Fruit fly (Drosophila melanogaster) whole organism, embryonic: ENCODE results near the gene Pat1.
A peak's percentile ranks its signal among the peaks of the same experiment; 100 is the strongest.

Source experiments
- Atf6 ChIP-seq: fragments of 200-800 bp; sonication (Bioruptor generic); IDR thresholded peaks from 2 replicates; pipeline ENCODE4 v1.3.6; 2022; ENCODE audit warnings: missing biosample characterization, missing genetic modification characterization
- C15 ChIP-seq: fragments of 200-800 bp; sonication (Bioruptor generic); IDR thresholded peaks from 3 replicates; pipeline ENCODE4 v1.3.6; 2022; ENCODE audit warnings: missing biosample characterization, missing genetic modification characterization
- CG10209 ChIP-seq: fragments of 200-800 bp; sonication (Bioruptor generic); optimal IDR thresholded peaks from 3 replicates; lab custom pipeline; 2017; ENCODE audit warnings: missing biosample characterization, mild to moderate bottlenecking, missing genetic modification characterization, missing genetic modification reagents
- CG10431 ChIP-seq: fragments of 200-800 bp; sonication (Bioruptor generic); optimal IDR thresholded peaks from 3 replicates; lab custom pipeline; 2018; ENCODE audit warnings: missing biosample characterization, mild to moderate bottlenecking, missing genetic modification characterization
- CG12155 ChIP-seq: fragments of 200-800 bp; sonication (Bioruptor generic); optimal IDR thresholded peaks from 3 replicates; lab custom pipeline; 2016; ENCODE audit warnings: missing biosample characterization, missing genetic modification characterization
- CG12769 ChIP-seq: fragments of 200-800 bp; sonication (Bioruptor generic); optimal IDR thresholded peaks from 2 replicates; lab custom pipeline; 2019; ENCODE audit warnings: missing biosample characterization, mild to moderate bottlenecking, missing genetic modification characterization, moderate library complexity
- CG14667 ChIP-seq: fragments of 200-800 bp; sonication (Bioruptor generic); IDR thresholded peaks from 2 replicates; pipeline ENCODE4 v1.3.6; 2022; ENCODE audit warnings: missing biosample characterization, missing genetic modification characterization
- CG14860 ChIP-seq: fragments of 200-800 bp; sonication (Bioruptor generic); IDR thresholded peaks from 3 replicates; pipeline ENCODE4 v1.3.6; 2022; ENCODE audit warnings: missing biosample characterization, missing genetic modification characterization; ENCODE audit not compliant: partially characterized antibody
- CG1529 ChIP-seq: fragments of 200-800 bp; sonication (Bioruptor generic); optimal IDR thresholded peaks from 3 replicates; lab custom pipeline; 2018; ENCODE audit warnings: missing biosample characterization, missing genetic modification characterization
- CG15696 ChIP-seq: fragments of 200-800 bp; sonication (Bioruptor generic); optimal IDR thresholded peaks from 2 replicates; lab custom pipeline; 2019; ENCODE audit warnings: missing biosample characterization, mild to moderate bottlenecking, missing genetic modification characterization, moderate library complexity
- CG17568 ChIP-seq: fragments of 200-800 bp; sonication (Bioruptor generic); optimal IDR thresholded peaks from 2 replicates; lab custom pipeline; 2018; ENCODE audit warnings: missing biosample characterization, mild to moderate bottlenecking, missing genetic modification characterization, moderate library complexity
- CG1832 ChIP-seq: fragments of 200-800 bp; sonication (Bioruptor generic); optimal IDR thresholded peaks from 2 replicates; lab custom pipeline; 2017; ENCODE audit warnings: missing biosample characterization, mild to moderate bottlenecking, missing genetic modification characterization, inconsistent platforms
- CG31365 ChIP-seq: fragments of 200-800 bp; sonication (Bioruptor generic); optimal IDR thresholded peaks from 2 replicates; lab custom pipeline; 2018; ENCODE audit warnings: missing biosample characterization, mild to moderate bottlenecking, missing genetic modification characterization
- CG31388 ChIP-seq: fragments of 200-800 bp; sonication (Bioruptor generic); optimal IDR thresholded peaks from 2 replicates; lab custom pipeline; 2016; ENCODE audit warnings: missing biosample characterization, missing genetic modification characterization
- CG32532 ChIP-seq: fragments of 200-800 bp; sonication (Bioruptor generic); IDR thresholded peaks from 2 replicates; pipeline ENCODE4 v1.3.6; 2022; ENCODE audit warnings: missing biosample characterization, missing genetic modification characterization
- CG33557 ChIP-seq: fragments of 200-800 bp; sonication (Bioruptor generic); optimal IDR thresholded peaks from 2 replicates; lab custom pipeline; 2019; ENCODE audit warnings: missing biosample characterization, mild to moderate bottlenecking, missing genetic modification characterization, moderate library complexity
- CG34224 ChIP-seq: fragments of 200-800 bp; sonication (Bioruptor generic); IDR thresholded peaks from 3 replicates; pipeline ENCODE4 v1.3.6; 2022; ENCODE audit warnings: missing biosample characterization, missing genetic modification characterization; ENCODE audit not compliant: partially characterized antibody
- CG34376 ChIP-seq: fragments of 200-800 bp; sonication (Bioruptor generic); optimal IDR thresholded peaks from 2 replicates; lab custom pipeline; 2018; ENCODE audit warnings: missing biosample characterization, mild to moderate bottlenecking, missing genetic modification characterization
- CG34422 ChIP-seq: fragments of 200-800 bp; sonication (Bioruptor generic); IDR thresholded peaks from 3 replicates; pipeline ENCODE4 v1.3.6; 2022; ENCODE audit warnings: missing biosample characterization, missing genetic modification characterization
- CG4617 ChIP-seq: fragments of 200-800 bp; sonication (Bioruptor generic); optimal IDR thresholded peaks from 3 replicates; lab custom pipeline; 2016; ENCODE audit warnings: missing biosample characterization, missing genetic modification characterization, borderline replicate concordance
- CG5245 ChIP-seq: fragments of 200-800 bp; sonication (Bioruptor generic); optimal IDR thresholded peaks from 3 replicates; lab custom pipeline; 2016; ENCODE audit warnings: missing biosample characterization, missing genetic modification characterization
- CG6175 ChIP-seq: fragments of 200-800 bp; sonication (Bioruptor generic); IDR thresholded peaks from 3 replicates; pipeline ENCODE4 v1.3.6; 2022; ENCODE audit warnings: missing biosample characterization, missing genetic modification characterization
- CG7372 ChIP-seq: fragments of 200-800 bp; sonication (Bioruptor generic); IDR thresholded peaks from 2 replicates; pipeline ENCODE4 v1.3.6; 2022; ENCODE audit warnings: missing biosample characterization, missing genetic modification characterization
- CG8924 ChIP-seq: fragments of 200-800 bp; optimal IDR thresholded peaks from 3 replicates; lab custom pipeline; 2019; ENCODE audit warnings: missing biosample characterization, mild to moderate bottlenecking, missing genetic modification characterization, moderate library complexity
- CkIIα-i1 ChIP-seq: fragments of 200-800 bp; sonication (Bioruptor generic); IDR thresholded peaks from 2 replicates; pipeline ENCODE4 v1.3.6; 2022; ENCODE audit warnings: missing biosample characterization, missing genetic modification characterization
- D19B ChIP-seq: fragments of 200-800 bp; sonication (Bioruptor generic); optimal IDR thresholded peaks from 2 replicates; lab custom pipeline; 2017; ENCODE audit warnings: missing biosample characterization, mild to moderate bottlenecking, missing genetic modification characterization
- Drgx ChIP-seq: fragments of 200-800 bp; sonication (Bioruptor generic); IDR thresholded peaks from 2 replicates; pipeline ENCODE4 v1.3.6; 2022; ENCODE audit warnings: missing biosample characterization, missing genetic modification characterization
- E2f1 ChIP-seq: fragments of 200-800 bp; sonication (Bioruptor generic); IDR thresholded peaks from 2 replicates; pipeline ENCODE4 v1.3.6; 2022; ENCODE audit warnings: missing biosample characterization, missing genetic modification characterization
- Ets97D ChIP-seq: fragments of 200-800 bp; sonication (Bioruptor generic); optimal IDR thresholded peaks from 3 replicates; lab custom pipeline; 2016; ENCODE audit warnings: missing biosample characterization, missing genetic modification characterization
- Gug ChIP-seq: fragments of 200-800 bp; sonication (Bioruptor generic); IDR thresholded peaks from 4 replicates; pipeline ENCODE4 v1.3.6; 2022; ENCODE audit warnings: missing biosample characterization, missing genetic modification characterization
- HHEX ChIP-seq: fragments of 200-800 bp; sonication (Bioruptor generic); optimal IDR thresholded peaks from 3 replicates; lab custom pipeline; 2017; ENCODE audit warnings: missing biosample characterization, mild to moderate bottlenecking, missing genetic modification characterization, missing genetic modification reagents
- Lhr ChIP-seq: fragments of 200-800 bp; sonication (Bioruptor generic); optimal IDR thresholded peaks from 3 replicates; lab custom pipeline; 2017; ENCODE audit warnings: mild to moderate bottlenecking, missing biosample characterization, missing genetic modification reagents, missing genetic modification characterization
- Taf1 ChIP-seq: fragments of 200-800 bp; sonication (Bioruptor generic); IDR thresholded peaks from 2 replicates; pipeline ENCODE4 v1.3.6; 2022; ENCODE audit warnings: missing biosample characterization, missing genetic modification characterization
- Usf ChIP-seq: fragments of 200-800 bp; sonication (Bioruptor generic); optimal IDR thresholded peaks from 2 replicates; lab custom pipeline; 2017; ENCODE audit warnings: missing genotype, missing biosample characterization, missing genetic modification characterization
- bbx ChIP-seq: fragments of 200-800 bp; sonication (Bioruptor generic); IDR thresholded peaks from 2 replicates; pipeline ENCODE4 v1.3.6; 2022; ENCODE audit warnings: missing biosample characterization, missing genetic modification characterization; ENCODE audit not compliant: partially characterized antibody
- chn ChIP-seq: fragments of 200-800 bp; sonication (Bioruptor generic); optimal IDR thresholded peaks from 2 replicates; lab custom pipeline; 2016; ENCODE audit warnings: missing biosample characterization, missing genetic modification characterization
- dmrt99B ChIP-seq: fragments of 200-800 bp; sonication (Bioruptor generic); optimal IDR thresholded peaks from 2 replicates; lab custom pipeline; 2018; ENCODE audit warnings: missing biosample characterization, mild to moderate bottlenecking, missing genetic modification characterization, moderate library complexity
- emc ChIP-seq: fragments of 200-800 bp; sonication (Bioruptor generic); optimal IDR thresholded peaks from 2 replicates; lab custom pipeline; 2016; ENCODE audit warnings: missing biosample characterization, missing genetic modification characterization
- grau ChIP-seq: fragments of 200-800 bp; optimal IDR thresholded peaks from 3 replicates; lab custom pipeline; 2019; ENCODE audit warnings: missing biosample characterization, mild to moderate bottlenecking, missing genetic modification characterization, moderate library complexity
- gro ChIP-seq: fragments of 200-800 bp; sonication (Bioruptor generic); optimal IDR thresholded peaks from 2 replicates; lab custom pipeline; 2016; ENCODE audit warnings: missing biosample characterization, missing genetic modification characterization
- gsb ChIP-seq: fragments of 200-800 bp; sonication (Bioruptor generic); IDR thresholded peaks from 2 replicates; pipeline ENCODE4 v1.3.6; 2022; ENCODE audit warnings: missing biosample characterization, missing genetic modification characterization
- lola ChIP-seq, 3 experiments: fragments of >200 bp in 2 of 3; fragments of 200-800 bp in 1 of 3; sonication (Bioruptor generic) in 1 of 3; optimal IDR thresholded peaks; 2 replicates each; lab custom pipeline; 2017 to 2019; ENCODE audit warnings: missing biosample characterization in 3 of 3, missing genetic modification characterization in 3 of 3, mild to moderate bottlenecking in 1 of 3, moderate library complexity in 1 of 3
- mld ChIP-seq: fragments of 200-800 bp; sonication (Bioruptor generic); IDR thresholded peaks from 3 replicates; pipeline ENCODE4 v1.3.6; 2022; ENCODE audit warnings: missing biosample characterization, missing genetic modification characterization; ENCODE audit not compliant: partially characterized antibody
- peb ChIP-seq: fragments of 200-800 bp; sonication (Bioruptor generic); IDR thresholded peaks from 2 replicates; pipeline ENCODE4 v1.3.6; 2022; ENCODE audit warnings: missing biosample characterization, missing genetic modification characterization
- phol ChIP-seq: fragments of 200-800 bp; sonication (Bioruptor generic); optimal IDR thresholded peaks from 3 replicates; lab custom pipeline; 2018; ENCODE audit warnings: missing biosample characterization, mild to moderate bottlenecking, missing genetic modification characterization, moderate library complexity
- pum ChIP-seq: fragments of 200-800 bp; sonication (Bioruptor generic); optimal IDR thresholded peaks from 2 replicates; lab custom pipeline; 2016; ENCODE audit warnings: missing biosample characterization, missing genetic modification characterization
- sc ChIP-seq, 3 experiments: fragments of >200 bp in 2 of 3; fragments of 200-800 bp in 1 of 3; sonication (Bioruptor generic) in 1 of 3; optimal IDR thresholded peaks; 2 replicates in 2 of 3; 3 replicates in 1 of 3; lab custom pipeline; 2017; ENCODE audit warnings: mild to moderate bottlenecking in 1 of 3, missing biosample characterization in 1 of 3, missing genetic modification characterization in 1 of 3, missing genetic modification reagents in 1 of 3
- stc ChIP-seq: fragments of 200-800 bp; sonication (Bioruptor generic); IDR thresholded peaks from 2 replicates; pipeline ENCODE4 v1.3.6; 2022; ENCODE audit warnings: missing biosample characterization, missing genetic modification characterization
- tio ChIP-seq: fragments of 200-800 bp; sonication (Bioruptor generic); optimal IDR thresholded peaks from 2 replicates; lab custom pipeline; 2017; ENCODE audit warnings: missing biosample characterization, missing genetic modification characterization, inconsistent platforms
- zf30C ChIP-seq: fragments of 200-800 bp; sonication (Bioruptor generic); optimal IDR thresholded peaks from 3 replicates; lab custom pipeline; 2018; ENCODE audit warnings: missing biosample characterization, mild to moderate bottlenecking, missing genetic modification characterization

Pat1 gene

dm6 chrX:6615476-6615875 lies 24.9 kb downstream of the Pat1 start:
- TF ChIP-seq pum (GFP tag; lab: Kevin White, UChicago) (peak; percentile 71), CG17568 (no peak), stc (GFP tag; lab: Robert Waterston, UW) (peak; percentile 39; the same call in 1 of the 2 replicates), Lhr (GFP tag; lab: Kevin White, UChicago) (no peak), gro (GFP tag; lab: Kevin White, UChicago) (no peak), Gug (peak; percentile 69; the same call in 2 of the 4 replicates), CG5245 (GFP tag; lab: Kevin White, UChicago) (peak; percentile 31), CG7372 (no peak), E2f1 (peak; percentile 36; the same call in 1 of the 2 replicates), grau (peak; percentile 38), CG14860 (GFP tag; lab: Robert Waterston, UW) (no peak), phol (peak; percentile 60), CG10209 (GFP tag; lab: Kevin White, UChicago) (peak; percentile 7), chn (GFP tag; lab: Kevin White, UChicago) (peak; percentile 22), CG31388 (GFP tag; lab: Kevin White, UChicago) (no peak), gsb (GFP tag; lab: Robert Waterston, UW) (no peak), mld (GFP tag; lab: Robert Waterston, UW) (no peak), Ets97D (no peak), CkIIα-i1 (GFP tag; lab: Robert Waterston, UW) (no peak), CG33557 (no peak), CG14667 (GFP tag; lab: Robert Waterston, UW) (peak; percentile 34), CG15696 (tag; lab: Kevin White, UChicago) (peak; percentile 31), CG34376 (GFP tag; lab: Kevin White, UChicago) (no peak), zf30C (GFP tag; lab: Kevin White, UChicago) (no peak), CG8924 (tag; lab: Kevin White, UChicago) (peak; percentile 40), CG4617 (no peak), CG34224 (GFP tag; lab: Robert Waterston, UW) (no peak), C15 (GFP tag; lab: Robert Waterston, UW) (no peak), CG34422 (peak; percentile 48; the same call in 2 of the 3 replicates), peb (GFP tag; lab: Robert Waterston, UW) (peak; percentile 44; the same call in 1 of the 2 replicates), CG1832 (no peak), Atf6 (GFP tag; lab: Robert Waterston, UW) (peak; percentile 10; the same call in 1 of the 2 replicates), emc (GFP tag; lab: Kevin White, UChicago) (no peak), Usf (GFP tag; lab: Kevin White, UChicago) (no peak), CG31365 (tag; lab: Kevin White, UChicago) (no peak), dmrt99B (tag; lab: Kevin White, UChicago) (peak; percentile 65), HHEX (GFP tag; lab: Kevin White, UChicago) (no peak), CG12155 (GFP tag; lab: Kevin White, UChicago) (no peak), CG12769 (tag; lab: Kevin White, UChicago) (peak; percentile 24), D19B (GFP tag; lab: Kevin White, UChicago) (no peak), Drgx (GFP tag; lab: Robert Waterston, UW) (no peak; the same call in 1 of the 2 replicates), sc (optimal IDR thresholded peaks at IDR 0.05; lab: Kevin White, UChicago) (no peak), sc (GFP tag; optimal IDR thresholded peaks at IDR 0.05; lab: Kevin White, UChicago) (peak; percentile 25), lola (GFP tag; optimal IDR thresholded peaks at IDR 0.05; lab: Kevin White, UChicago) (peak in 1 of 3 experiments; percentile 51), tio (GFP tag; lab: Kevin White, UChicago) (no peak), bbx (no peak), CG10431 (GFP tag; lab: Kevin White, UChicago) (no peak), CG1529 (GFP tag; lab: Kevin White, UChicago) (peak; percentile 25), CG6175 (GFP tag; lab: Robert Waterston, UW) (no peak), Taf1 (GFP tag; lab: Robert Waterston, UW) (no peak), CG32532 (GFP tag; lab: Robert Waterston, UW) (no peak)
